Fruit fly (Drosophila melanogaster) whole organism, embryonic: Measurements from ENCODE around the gene CG31752.

ENCODE experiments used
- CrebB ChIP-seq: fragments of 200-800 bp; sonication (Bioruptor generic); optimal IDR thresholded peaks from 3 replicates; lab custom pipeline; 2018; ENCODE audit warnings: missing biosample characterization, mild to moderate bottlenecking, missing genetic modification characterization
- NFAT ChIP-seq: fragments of 200-800 bp; sonication (Bioruptor generic); IDR thresholded peaks from 2 replicates; pipeline ENCODE4 v1.3.6; 2022; ENCODE audit warnings: missing biosample characterization, missing genetic modification characterization
- maf-S ChIP-seq: fragments of 200-800 bp; sonication (Bioruptor generic); optimal IDR thresholded peaks from 2 replicates; lab custom pipeline; 2016; ENCODE audit warnings: missing biosample characterization, missing genetic modification characterization
- oc ChIP-seq: fragments of 200-800 bp; sonication (Bioruptor generic); optimal IDR thresholded peaks from 2 replicates; lab custom pipeline; 2018; ENCODE audit warnings: missing biosample characterization, mild to moderate bottlenecking, missing genetic modification characterization, moderate library complexity

DNA sequence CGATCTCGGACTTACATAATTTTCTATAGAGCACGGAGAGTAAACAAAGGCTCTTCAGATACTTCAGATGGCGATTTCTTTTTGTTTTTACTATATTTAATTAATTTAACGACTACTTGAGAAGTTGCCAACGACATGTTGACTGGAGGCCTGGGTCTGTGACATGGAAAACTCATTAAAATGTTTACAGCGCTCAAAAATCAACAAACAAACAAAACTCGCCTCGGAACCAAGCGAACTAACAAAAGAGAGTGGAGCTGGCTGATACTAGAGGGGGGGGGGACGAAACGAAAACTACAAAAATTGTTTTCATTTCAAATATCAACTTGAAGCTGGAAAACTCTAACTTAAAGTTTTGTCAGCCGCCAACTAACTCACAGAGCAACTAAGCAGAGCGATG is 37.3 kb upstream of the CG31752 start:
- TF ChIP-seq maf-S (GFP tag; lab: Kevin White, UChicago) (no peak), CrebB (tag; lab: Kevin White, UChicago) (no peak), oc (tag; lab: Kevin White, UChicago) (no peak), NFAT (no peak)
